Fruit fly (Drosophila melanogaster): ENCODE measurements around the gene CheA84a.

The CheA84a gene

dm6 chr3R:8212594-8212993 lies 8.0 kb upstream of the CheA84a start (continued):
- TF ChIP-seq CG15269 (tag; optimal IDR thresholded peaks at IDR 0.05), result no peak
- no peak for TF ChIP-seq CG14860 (GFP tag; IDR thresholded peaks at IDR 0.05; ENCODE audit: partially characterized antibody)
- no peak for TF ChIP-seq gsb (GFP tag; IDR thresholded peaks at IDR 0.05)
- TF ChIP-seq CG34422 (GFP tag; IDR thresholded peaks at IDR 0.05), result peak; percentile 46; the same call in 2 of the 3 replicates
- no peak for TF ChIP-seq CG5953 (GFP tag; IDR thresholded peaks at IDR 0.05)
- TF ChIP-seq pan (optimal IDR thresholded peaks at IDR 0.05), result no peak
- TF ChIP-seq pan (GFP tag; optimal IDR thresholded peaks at IDR 0.05 in 1 of 2, IDR thresholded peaks at IDR 0.05 in 1 of 2), result peak in 1 of 2 experiments; percentile 67
- peak; percentile 47 for TF ChIP-seq org-1 (GFP tag; optimal IDR thresholded peaks at IDR 0.05)
- TF ChIP-seq Rfx (GFP tag; IDR thresholded peaks at IDR 0.05), result peak; percentile 30; the same call in 1 of the 2 replicates
- TF ChIP-seq NC2α (GFP tag; optimal IDR thresholded peaks at IDR 0.05), result peak; percentile 13
- TF ChIP-seq CG16813 (GFP tag; IDR thresholded peaks at IDR 0.05; ENCODE audit: partially characterized antibody), result no peak
- no peak for TF ChIP-seq Usf (GFP tag; optimal IDR thresholded peaks at IDR 0.05)
- peak; percentile 68 for TF ChIP-seq CG12391 (tag; optimal IDR thresholded peaks at IDR 0.05)
- TF ChIP-seq CG9437 (GFP tag; optimal IDR thresholded peaks at IDR 0.05), result peak; percentile 30
- TF ChIP-seq CG1233 (GFP tag; optimal IDR thresholded peaks at IDR 0.05), result peak; percentile 30
- TF ChIP-seq tx (GFP tag; optimal IDR thresholded peaks at IDR 0.05), result peak; percentile 14
- TF ChIP-seq CG4820 (GFP tag; optimal IDR thresholded peaks at IDR 0.05), result peak; percentile 71
- peak; percentile 79 for TF ChIP-seq CG10979 (tag; optimal IDR thresholded peaks at IDR 0.05)
- TF ChIP-seq Sry-β (GFP tag; optimal IDR thresholded peaks at IDR 0.05), result peak; percentile 8
- peak; percentile 50; the same call in 1 of the 2 replicates for TF ChIP-seq HLH3B (GFP tag; IDR thresholded peaks at IDR 0.05)
- TF ChIP-seq wek (GFP tag; optimal IDR thresholded peaks at IDR 0.05), result no peak
- TF ChIP-seq CG4282 (GFP tag; optimal IDR thresholded peaks at IDR 0.05), result no peak
- TF ChIP-seq CG10543 (GFP tag; optimal IDR thresholded peaks at IDR 0.05), result no peak
- peak; percentile 32 for TF ChIP-seq CG5245 (GFP tag; optimal IDR thresholded peaks at IDR 0.05)
- TF ChIP-seq peb (GFP tag; IDR thresholded peaks at IDR 0.05), result no peak
- TF ChIP-seq CG10431 (GFP tag; optimal IDR thresholded peaks at IDR 0.05), result no peak
- peak; percentile 34 for TF ChIP-seq CHES-1-like (GFP tag; optimal IDR thresholded peaks at IDR 0.05)
- 0 out of 2 replicates have a peak, but pooled peaks have one; percentile 28 for TF ChIP-seq CG4730 (GFP tag; IDR thresholded peaks at IDR 0.05)
- TF ChIP-seq Ssrp (tag; optimal IDR thresholded peaks at IDR 0.05), result peak; percentile 58
- no peak for TF ChIP-seq Taf1 (GFP tag; IDR thresholded peaks at IDR 0.05)
- TF ChIP-seq CG30431 (GFP tag; optimal IDR thresholded peaks at IDR 0.05), result peak; percentile 48
- TF ChIP-seq Vsx1 (GFP tag; optimal IDR thresholded peaks at IDR 0.05), result peak; percentile 55
- TF ChIP-seq Gug (GFP tag; IDR thresholded peaks at IDR 0.05), result peak; percentile 28; the same call in 2 of the 4 replicates
- TF ChIP-seq Eip74EF (GFP tag; optimal IDR thresholded peaks at IDR 0.05), result no peak
- TF ChIP-seq ap (GFP tag; IDR thresholded peaks at IDR 0.05), result peak; percentile 44; the same call in 1 of the 2 replicates
- TF ChIP-seq CG1529 (GFP tag; optimal IDR thresholded peaks at IDR 0.05), result peak; percentile 49
- TF ChIP-seq emc (GFP tag; optimal IDR thresholded peaks at IDR 0.05), result no peak
- peak; percentile 14 for TF ChIP-seq caup (GFP tag; optimal IDR thresholded peaks at IDR 0.05; ENCODE audit: severe bottlenecking)
- TF ChIP-seq Six4 (GFP tag; optimal IDR thresholded peaks at IDR 0.05), result no peak
- no peak for TF ChIP-seq pho (GFP tag; optimal IDR thresholded peaks at IDR 0.05)
- TF ChIP-seq hth (optimal IDR thresholded peaks at IDR 0.05), result no peak
- peak; percentile 65 for TF ChIP-seq CG17829 (tag; optimal IDR thresholded peaks at IDR 0.05)
- no peak for TF ChIP-seq oc (tag; optimal IDR thresholded peaks at IDR 0.05)
- peak; percentile 21 for TF ChIP-seq CG12104 (GFP tag; optimal IDR thresholded peaks at IDR 0.05)
- no peak for TF ChIP-seq amos (GFP tag; IDR thresholded peaks at IDR 0.05; ENCODE audit: partially characterized antibody)
- peak; percentile 55 for TF ChIP-seq Rx (GFP tag; IDR thresholded peaks at IDR 0.05)
- no peak for TF ChIP-seq CG15514 (GFP tag; optimal IDR thresholded peaks at IDR 0.05)
- TF ChIP-seq CG4328 (GFP tag; optimal IDR thresholded peaks at IDR 0.05), result no peak
- TF ChIP-seq CG8089 (GFP tag; optimal IDR thresholded peaks at IDR 0.05), result peak; percentile 50
- TF ChIP-seq pb (GFP tag; optimal IDR thresholded peaks at IDR 0.05), result no peak
- no peak for TF ChIP-seq CG11560 (tag; IDR thresholded peaks at IDR 0.05)
